Worm (Caenorhabditis elegans): ENCODE measurements around the gene ifd-2.

ce11 chrX:789848-790247, 25.9 kb downstream of the ifd-2 start:
- TF ChIP-seq mdt-29 (GFP tag; IDR thresholded peaks at IDR 0.05) (no peak), nhr-41 (GFP tag; IDR thresholded peaks at IDR 0.05) (no peak), F37D6.2 (tag; optimal IDR thresholded peaks at IDR 0.05) (no peak), cey-2 (tag; optimal IDR thresholded peaks at IDR 0.05; ENCODE audit: borderline replicate concordance, insufficient read depth) (no peak), lin-15B (tag; optimal IDR thresholded peaks at IDR 0.05) (no peak)

Measured in whole organism, L4 larva.